Fruit fly (Drosophila melanogaster): Measurements from ENCODE around the gene CG6154.
A peak's percentile ranks its signal among the peaks of the same experiment; 100 is the strongest.

CG6154 gene

DNA sequence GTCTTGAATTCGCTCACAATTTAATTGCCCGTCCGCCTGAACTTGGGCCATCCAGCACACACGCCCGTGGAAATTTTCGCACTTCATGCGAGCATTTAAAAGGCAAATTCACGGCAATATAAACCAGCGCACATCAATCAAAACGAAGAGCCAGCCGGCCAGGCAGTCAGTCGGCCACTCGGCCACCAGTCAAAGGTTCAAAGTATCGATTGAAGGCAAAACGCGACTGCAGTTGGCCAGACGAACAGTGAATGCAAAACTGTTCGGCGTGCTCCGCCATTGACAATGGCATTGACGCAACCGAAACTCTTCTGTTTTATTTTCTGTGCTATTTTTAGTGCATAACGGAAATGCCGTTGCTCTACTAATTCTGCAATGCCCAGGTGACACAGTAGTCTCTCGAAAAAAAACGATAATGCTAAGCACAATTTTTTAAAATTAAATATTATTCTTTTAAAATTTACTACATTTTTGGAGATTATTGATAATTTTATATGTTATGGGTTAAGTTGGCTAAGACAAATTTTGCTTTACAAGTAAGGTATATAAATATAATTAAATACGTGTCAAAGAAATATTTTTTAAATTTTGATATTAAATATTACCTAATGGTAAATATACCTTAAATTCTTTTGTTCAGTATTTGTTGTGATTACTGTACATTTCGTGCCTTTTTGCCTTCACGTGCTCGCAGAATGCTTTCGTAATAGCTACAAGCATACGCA, 14.5 kb upstream of the CG6154 start (continued):
- TF ChIP-seq CG6765 (GFP tag; optimal IDR thresholded peaks at IDR 0.05) (no peak), grn (GFP tag; optimal IDR thresholded peaks at IDR 0.05) (no peak), ham (GFP tag; IDR thresholded peaks at IDR 0.05) (no peak), Oli (tag; optimal IDR thresholded peaks at IDR 0.05) (no peak), CG32532 (GFP tag; IDR thresholded peaks at IDR 0.05) (no peak), gcm (GFP tag; optimal IDR thresholded peaks at IDR 0.05) (no peak), Meics (GFP tag; optimal IDR thresholded peaks at IDR 0.05) (peak; percentile 5), hbn (GFP tag; IDR thresholded peaks at IDR 0.05; ENCODE audit: partially characterized antibody) (no peak), CG11085 (GFP tag; IDR thresholded peaks at IDR 0.05) (no peak), CG33557 (GFP tag; optimal IDR thresholded peaks at IDR 0.05) (no peak), danr (GFP tag; IDR thresholded peaks at IDR 0.05) (no peak), Sox102F (GFP tag; optimal IDR thresholded peaks at IDR 0.05) (no peak), tio (GFP tag; optimal IDR thresholded peaks at IDR 0.05) (no peak), CG8478 (optimal IDR thresholded peaks at IDR 0.05) (no peak), D (optimal IDR thresholded peaks at IDR 0.05) (no peak), D (GFP tag; optimal IDR thresholded peaks at IDR 0.05) (no peak), Bdp1 (GFP tag; optimal IDR thresholded peaks at IDR 0.05) (no peak), Deaf1 (tag; optimal IDR thresholded peaks at IDR 0.05) (no peak), Jarid2 (GFP tag; optimal IDR thresholded peaks at IDR 0.05) (no peak), pfk (GFP tag; optimal IDR thresholded peaks at IDR 0.05) (no peak), CG30020 (tag; optimal IDR thresholded peaks at IDR 0.05) (no peak), CG3065 (GFP tag; optimal IDR thresholded peaks at IDR 0.05) (no peak), mam (GFP tag; optimal IDR thresholded peaks at IDR 0.05) (no peak), Stat92E (GFP tag; optimal IDR thresholded peaks at IDR 0.05) (no peak), tx (GFP tag; optimal IDR thresholded peaks at IDR 0.05) (no peak), Poxn (GFP tag; IDR thresholded peaks at IDR 0.05) (no peak), CG4328 (GFP tag; optimal IDR thresholded peaks at IDR 0.05) (no peak), lmd (GFP tag; IDR thresholded peaks at IDR 0.05) (no peak), CG12071 (GFP tag; optimal IDR thresholded peaks at IDR 0.05) (no peak), run (tag; optimal IDR thresholded peaks at IDR 0.05) (no peak), CG4820 (GFP tag; optimal IDR thresholded peaks at IDR 0.05) (no peak), CG17612 (GFP tag; IDR thresholded peaks at IDR 0.05) (no peak), Taf1 (GFP tag; IDR thresholded peaks at IDR 0.05) (no peak), CG18476 (GFP tag; optimal IDR thresholded peaks at IDR 0.05) (no peak), Doc2 (GFP tag; IDR thresholded peaks at IDR 0.05) (no peak), da (GFP tag; optimal IDR thresholded peaks at IDR 0.05) (no peak), pan (optimal IDR thresholded peaks at IDR 0.05) (no peak), pan (GFP tag; optimal IDR thresholded peaks at IDR 0.05 in 1 of 2, IDR thresholded peaks at IDR 0.05 in 1 of 2) (no peak), CG14014 (GFP tag; IDR thresholded peaks at IDR 0.05) (no peak), CG1024 (GFP tag; IDR thresholded peaks at IDR 0.05) (no peak), CG12659 (GFP tag; optimal IDR thresholded peaks at IDR 0.05) (no peak), Doc3 (GFP tag; IDR thresholded peaks at IDR 0.05; ENCODE audit: partially characterized antibody) (no peak), jumu (GFP tag; optimal IDR thresholded peaks at IDR 0.05) (no peak), CG8290 (GFP tag; optimal IDR thresholded peaks at IDR 0.05) (no peak), CG8290 (tag; optimal IDR thresholded peaks at IDR 0.05) (no peak), ttk (GFP tag; IDR thresholded peaks at IDR 0.05) (no peak), kah (GFP tag; optimal IDR thresholded peaks at IDR 0.05) (no peak), CG2116 (GFP tag; optimal IDR thresholded peaks at IDR 0.05) (no peak), wor (GFP tag; IDR thresholded peaks at IDR 0.05) (no peak), gem (tag; optimal IDR thresholded peaks at IDR 0.05) (peak; percentile 40), CG14965 (GFP tag; optimal IDR thresholded peaks at IDR 0.05; ENCODE audit: borderline replicate concordance) (no peak), CG42726 (GFP tag; IDR thresholded peaks at IDR 0.05; ENCODE audit: partially characterized antibody) (no peak)

Measured in whole organism, embryonic.